Worm (Caenorhabditis elegans): ENCODE measurements around the gene srw-57.

DNA sequence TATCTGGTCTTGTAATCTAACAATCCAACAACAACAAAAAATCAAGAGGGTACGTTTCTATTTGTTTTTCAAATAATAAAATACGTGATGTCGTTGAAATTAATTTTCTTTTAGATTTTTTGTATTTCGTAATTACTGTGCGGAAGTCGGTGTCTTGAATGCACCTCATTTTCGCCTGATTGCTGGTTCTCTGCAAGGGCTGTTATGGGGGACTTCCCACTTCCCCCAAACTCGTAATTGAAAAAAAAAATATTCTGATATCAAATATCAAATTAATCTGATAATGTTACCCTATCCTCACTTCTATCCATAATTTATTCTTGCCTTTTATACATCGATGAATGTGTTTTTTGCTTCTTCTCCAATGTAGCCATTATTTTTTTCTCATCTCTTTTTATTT lies 33.2 kb upstream of the srw-57 start, which contains the start of gene F36G9.15:
- no peak for TF ChIP-seq flt-1 (GFP tag; IDR thresholded peaks at IDR 0.05)
- TF ChIP-seq ztf-23 (GFP tag; IDR thresholded peaks at IDR 0.05): no peak
- TF ChIP-seq ztf-29 (GFP tag; IDR thresholded peaks at IDR 0.05): no peak
- TF ChIP-seq T22C8.4 (GFP tag; IDR thresholded peaks at IDR 0.05): no peak
- TF ChIP-seq ref-1 (GFP tag; conservative IDR thresholded peaks at IDR 0.05): no peak
- no peak for TF ChIP-seq tab-1 (GFP tag; IDR thresholded peaks at IDR 0.05)
